Worm (Caenorhabditis elegans): Measurements from ENCODE around the gene Y32G9B.1.

DNA sequence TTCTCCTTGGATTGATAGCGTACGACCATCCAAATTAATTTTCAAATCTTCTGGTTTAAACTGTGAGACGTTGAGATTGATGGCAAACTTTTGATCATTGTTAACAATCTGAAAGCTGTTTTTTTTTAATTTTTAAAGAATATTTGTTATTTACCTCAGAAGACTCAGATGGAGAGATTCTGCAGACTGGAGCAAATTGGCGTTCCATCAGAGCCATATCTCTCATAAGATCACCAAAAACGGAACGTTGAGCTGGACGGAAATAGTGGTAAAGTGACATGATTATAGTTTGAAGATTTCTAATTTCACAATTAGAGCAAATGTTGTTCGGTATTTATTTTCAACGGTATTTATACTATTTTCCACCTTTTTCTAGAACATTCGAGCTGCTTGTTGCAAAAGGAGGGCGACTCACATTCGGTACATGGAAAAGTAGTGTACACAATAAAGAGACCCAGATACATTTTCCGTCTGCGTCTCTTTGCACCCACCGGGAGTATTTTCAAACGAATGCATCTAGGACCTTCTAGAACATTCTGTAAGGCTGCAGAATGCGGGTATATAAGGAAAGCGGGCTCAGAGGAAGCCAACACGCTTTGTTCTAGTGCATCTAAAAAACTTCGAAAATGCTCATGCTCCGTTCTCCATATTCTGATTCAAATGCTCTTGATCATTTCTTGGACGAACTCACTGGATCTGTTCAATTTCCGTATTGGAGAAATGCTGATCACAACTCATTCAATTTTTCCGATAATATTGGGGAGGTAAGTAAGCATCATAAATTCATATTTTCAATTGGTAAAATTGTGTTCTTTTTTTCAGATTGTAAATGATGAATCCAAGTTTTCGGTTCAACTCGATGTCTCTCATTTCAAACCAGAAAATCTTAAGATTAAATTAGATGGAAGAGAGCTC, 25.0 kb downstream of the Y32G9B.1 start, which contains the start of the genes hsp-16.2 and hsp-16.41:
- TF ChIP-seq ets-7 (tag; optimal IDR thresholded peaks at IDR 0.05) (no peak), ama-1 (optimal IDR thresholded peaks at IDR 0.05) (peak; percentile 76), B0310.2 (tag; optimal IDR thresholded peaks at IDR 0.05) (no peak), pes-1 (GFP tag; IDR thresholded peaks at IDR 0.05) (no peak)

Data from whole organism, early embryonic.